Worm (Caenorhabditis elegans) whole organism, L1 larva: Measurements from ENCODE around the gene VM106R.1.

Experiments
- C16A3.4 ChIP-seq: fragments of 150-350 bp; optimal IDR thresholded peaks from 2 replicates; lab custom pipeline; 2014; ENCODE audit warnings: missing biosample characterization, missing genetic modification characterization
- efl-1 ChIP-seq, 4 experiments: fragments of 150-350 bp; optimal IDR thresholded peaks in 3 of 4; peaks in 1 of 4; 1 replicate in 1 of 4; 2 replicates in 3 of 4; lab custom pipeline; 2014; ENCODE audit warnings: missing biosample characterization in 2 of 4, missing genetic modification characterization in 2 of 4, missing genetic modification reagents in 2 of 4
- elt-3 ChIP-seq, 6 experiments: fragments of 150-350 bp in 1 of 6; sonication (generic microtip); optimal IDR thresholded peaks; 2 replicates each; lab custom pipeline; 2017 to 2018; ENCODE audit warnings: missing biosample characterization in 6 of 6, missing genetic modification characterization in 6 of 6, inconsistent platforms in 1 of 6
- fos-1 ChIP-seq: fragments of 150-350 bp; optimal IDR thresholded peaks from 2 replicates; lab custom pipeline; 2014; ENCODE audit warnings: missing biosample characterization, missing genetic modification characterization
- lin-35 ChIP-seq, 2 experiments: fragments of 150-350 bp; optimal IDR thresholded peaks; 2 replicates each; lab custom pipeline; 2014; ENCODE audit warnings: missing biosample characterization in 2 of 2, missing genetic modification characterization in 2 of 2, missing genetic modification reagents in 2 of 2
- nhr-12 ChIP-seq: sonication (generic microtip); optimal IDR thresholded peaks from 2 replicates; lab custom pipeline; 2017; ENCODE audit warnings: missing biosample characterization, missing genetic modification characterization
- nhr-237 ChIP-seq: fragments of 150-350 bp; optimal IDR thresholded peaks from 2 replicates; lab custom pipeline; 2014; ENCODE audit warnings: missing biosample characterization, missing genetic modification characterization
- nhr-71 ChIP-seq: sonication (generic microtip); optimal IDR thresholded peaks from 2 replicates; lab custom pipeline; 2016; ENCODE audit warnings: mild to moderate bottlenecking, missing genetic modification characterization, moderate library complexity, missing compliant biosample characterization
- nhr-77 ChIP-seq: fragments of 150-350 bp; optimal IDR thresholded peaks from 2 replicates; lab custom pipeline; 2014; ENCODE audit warnings: missing biosample characterization, missing genetic modification characterization
- skn-1 ChIP-seq: fragments of 150-350 bp; optimal IDR thresholded peaks from 2 replicates; lab custom pipeline; 2014; ENCODE audit warnings: missing biosample characterization, missing genetic modification characterization
- snpc-4 ChIP-seq: fragments of 150-350 bp; optimal IDR thresholded peaks from 2 replicates; lab custom pipeline; 2014; ENCODE audit warnings: missing biosample characterization, missing genetic modification characterization
- sox-4 ChIP-seq: sonication (generic microtip); optimal IDR thresholded peaks from 2 replicates; lab custom pipeline; 2016; ENCODE audit warnings: missing genetic modification characterization, missing compliant biosample characterization
- sup-37 ChIP-seq: fragments of 200-800 bp; sonication (Bioruptor generic); optimal IDR thresholded peaks from 2 replicates; lab custom pipeline; 2018; ENCODE audit warnings: mild to moderate bottlenecking, missing genetic modification characterization, missing compliant biosample characterization
- zag-1 ChIP-seq: fragments of 150-350 bp; optimal IDR thresholded peaks from 2 replicates; lab custom pipeline; 2014; ENCODE audit warnings: missing biosample characterization, missing genetic modification characterization

- TF ChIP-seq snpc-4: no peak
- no peak for TF ChIP-seq efl-1 (optimal IDR thresholded peaks at IDR 0.05; lab: Kevin White, UChicago)
- no peak for TF ChIP-seq efl-1 (GFP tag; optimal IDR thresholded peaks at IDR 0.05 in 1 of 2; lab: Kevin White, UChicago)
- no peak for TF ChIP-seq lin-35 (GFP tag; optimal IDR thresholded peaks at IDR 0.05; lab: Kevin White, UChicago)
- TF ChIP-seq skn-1 (tag; lab: Kevin White, UChicago): no peak
- no peak for TF ChIP-seq elt-3 (tag; optimal IDR thresholded peaks at IDR 0.05; lab: Kevin White, UChicago)
- TF ChIP-seq sup-37: no peak
- no peak for TF ChIP-seq sox-4 (tag; lab: Kevin White, UChicago)
- no peak for TF ChIP-seq nhr-77 (tag; lab: Kevin White, UChicago)
- no peak for TF ChIP-seq nhr-71
- TF ChIP-seq zag-1: no peak
- no peak for TF ChIP-seq fos-1 (tag; lab: Kevin White, UChicago)
- TF ChIP-seq C16A3.4 (tag; lab: Kevin White, UChicago): no peak
- no peak for TF ChIP-seq nhr-237 (tag; lab: Kevin White, UChicago)
- no peak for TF ChIP-seq nhr-12 (tag; lab: Kevin White, UChicago)
These were observed 28.1 kb upstream of the VM106R.1 start, which contains the start of gene M106.7 for ce11 chrII:10857077-10857476.
